Worm (Caenorhabditis elegans) whole organism, L2 larva: ENCODE measurements around the gene fbxc-18.

Source experiments
- blmp-1 ChIP-seq: sonication (generic microtip); optimal IDR thresholded peaks from 2 replicates; lab custom pipeline; 2017; ENCODE audit warnings: missing genetic modification characterization, mild to moderate bottlenecking, missing compliant biosample characterization, antibody characterized with exemption, moderate library complexity; ENCODE audit not compliant: insufficient read depth
- fos-1 ChIP-seq: fragments of 150-350 bp; optimal IDR thresholded peaks from 2 replicates; lab custom pipeline; 2014; ENCODE audit warnings: missing biosample characterization, missing genetic modification characterization
- lin-11 ChIP-seq: fragments of 150-350 bp; sonication (generic microtip); optimal IDR thresholded peaks from 2 replicates; lab custom pipeline; 2014; ENCODE audit warnings: missing biosample characterization, missing genetic modification characterization, inconsistent platforms, mixed read lengths
- lin-39 ChIP-seq: fragments of 150-350 bp; optimal IDR thresholded peaks from 2 replicates; lab custom pipeline; 2014; ENCODE audit warnings: missing biosample characterization, missing genetic modification reagents, missing genetic modification characterization
- mbf-1 ChIP-seq: sonication (generic microtip); optimal IDR thresholded peaks from 2 replicates; lab custom pipeline; 2017; ENCODE audit warnings: missing biosample characterization, missing genetic modification characterization
- nhr-237 ChIP-seq: fragments of 150-350 bp; optimal IDR thresholded peaks from 2 replicates; lab custom pipeline; 2014; ENCODE audit warnings: missing biosample characterization, missing genetic modification characterization
- skn-1 ChIP-seq: sonication (generic microtip); optimal IDR thresholded peaks from 2 replicates; lab custom pipeline; 2017; ENCODE audit warnings: missing biosample characterization, missing genetic modification characterization
- sma-9 ChIP-seq, 2 experiments: fragments of 150-350 bp in 1 of 2; sonication (generic microtip) in 1 of 2; optimal IDR thresholded peaks; 2 replicates each; lab custom pipeline; 2014 to 2016; ENCODE audit warnings: missing genetic modification characterization in 2 of 2, mild to moderate bottlenecking in 1 of 2, missing biosample characterization in 1 of 2, missing compliant biosample characterization in 1 of 2, missing genetic modification reagents in 1 of 2, moderate library complexity in 1 of 2
- unc-62 ChIP-seq: fragments of 150-350 bp; optimal IDR thresholded peaks from 2 replicates; lab custom pipeline; 2014; ENCODE audit warnings: missing biosample characterization, missing genetic modification reagents, missing genetic modification characterization
- ztf-11 ChIP-seq: sonication (generic microtip); optimal IDR thresholded peaks from 2 replicates; lab custom pipeline; 2017; ENCODE audit warnings: missing biosample characterization, missing genetic modification characterization
- ztf-4 ChIP-seq: fragments of 150-350 bp; optimal IDR thresholded peaks from 2 replicates; lab custom pipeline; 2014; ENCODE audit warnings: missing biosample characterization, missing genetic modification characterization

DNA sequence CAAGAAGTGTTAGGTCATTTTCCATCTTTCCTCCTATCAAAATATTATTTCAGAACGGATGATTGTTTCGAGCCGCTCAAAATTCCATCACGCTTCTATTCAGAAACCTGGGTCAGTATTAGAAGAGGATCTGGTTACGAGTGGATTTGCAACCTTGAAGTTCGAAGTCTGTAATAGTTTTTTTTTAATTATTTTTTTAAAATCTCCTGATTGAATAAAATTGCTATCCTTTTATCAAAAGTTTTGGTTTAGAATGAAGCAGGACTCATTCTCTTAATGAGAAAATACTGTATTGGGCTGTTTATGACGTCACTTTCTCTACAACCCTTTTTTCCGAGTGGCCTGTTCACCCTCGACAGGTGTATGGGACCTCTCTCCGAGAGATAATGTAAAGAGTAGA, 21.6 kb upstream of the fbxc-18 start, which contains the start of gene fbxc-39:
- TF ChIP-seq ztf-11 (no peak), fos-1 (tag; lab: Kevin White, UChicago) (no peak), lin-39 (no peak), sma-9 (GFP tag; optimal IDR thresholded peaks at IDR 0.05; lab: Kevin White, UChicago) (no peak), sma-9 (tag; optimal IDR thresholded peaks at IDR 0.05; lab: Kevin White, UChicago) (no peak), skn-1 (tag; lab: Kevin White, UChicago) (no peak), unc-62 (GFP tag; lab: Kevin White, UChicago) (no peak), ztf-4 (tag; lab: Kevin White, UChicago) (no peak), mbf-1 (no peak), blmp-1 (tag; lab: Kevin White, UChicago) (no peak), lin-11 (tag; lab: Kevin White, UChicago) (no peak), nhr-237 (no peak)
